Worm (Caenorhabditis elegans) whole organism, L4 larva: ENCODE results near the gene clec-125.

Experiments used
- fos-1 ChIP-seq: fragments of 150-350 bp; optimal IDR thresholded peaks from 2 replicates; lab custom pipeline; 2014; ENCODE audit warnings: missing biosample characterization, missing genetic modification characterization
- nhr-76 ChIP-seq: fragments of 150-350 bp; optimal IDR thresholded peaks from 2 replicates; lab custom pipeline; 2014; ENCODE audit warnings: missing biosample characterization, missing genetic modification characterization

DNA sequence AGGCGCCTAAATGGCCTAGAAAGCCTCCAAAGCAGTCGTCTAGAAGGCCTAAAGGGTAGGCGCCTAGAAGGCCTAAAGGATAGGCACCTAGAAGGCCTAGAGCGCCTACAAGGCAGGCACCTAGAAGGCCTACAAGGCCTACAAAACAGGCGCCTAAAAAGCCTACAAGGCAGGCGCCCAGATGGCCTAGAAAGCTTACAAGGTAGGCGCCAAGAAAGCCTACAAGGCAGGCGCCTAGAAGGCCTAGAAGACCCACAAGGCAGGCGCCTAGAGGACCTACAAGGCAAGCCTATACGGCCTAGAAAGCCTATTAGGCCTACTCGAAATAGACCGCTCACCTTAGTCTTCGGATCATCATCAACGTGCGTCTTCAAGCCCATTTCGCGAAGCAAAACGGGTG lies 13.8 kb upstream of the clec-125 start:
- TF ChIP-seq fos-1 (tag; lab: Kevin White, UChicago) (no peak), nhr-76 (no peak)
